Worm (Caenorhabditis elegans): ENCODE measurements around the gene F15D4.5.

DNA sequence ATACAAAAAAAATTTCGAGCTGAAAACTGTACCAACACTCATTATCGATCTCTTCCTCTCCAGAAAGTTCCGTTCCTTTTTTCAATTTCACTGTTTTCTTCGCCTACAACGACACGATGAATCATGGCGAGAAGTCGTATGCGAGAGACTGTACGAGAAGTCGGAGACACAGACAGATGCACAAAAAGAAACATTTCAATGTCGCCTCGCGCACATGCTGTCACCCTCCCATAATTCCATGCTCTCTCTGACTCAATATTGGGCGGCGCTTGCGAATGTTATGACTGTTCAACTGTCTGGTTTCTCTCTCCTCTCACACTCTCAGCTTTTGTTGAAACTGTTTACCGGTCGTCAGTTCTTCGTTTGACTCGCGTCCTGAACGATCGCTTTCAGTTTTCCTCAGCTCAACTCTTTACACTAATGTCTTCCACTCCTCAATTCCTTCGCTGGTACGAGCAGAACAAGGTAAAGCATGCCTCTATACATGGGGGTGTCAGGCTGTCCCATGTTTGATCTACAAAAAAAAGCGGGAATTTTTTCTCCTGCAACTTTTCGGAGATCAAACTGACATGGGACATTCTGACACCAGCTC is 48.4 kb upstream of the F15D4.5 start:
- no peak for TF ChIP-seq ztf-23 (GFP tag; IDR thresholded peaks at IDR 0.05)
- TF ChIP-seq med-1 (GFP tag; optimal IDR thresholded peaks at IDR 0.05; ENCODE audit: insufficient read depth): no peak
- no peak for TF ChIP-seq ztf-29 (GFP tag; IDR thresholded peaks at IDR 0.05)
- no peak for TF ChIP-seq ref-1 (GFP tag; conservative IDR thresholded peaks at IDR 0.05)

All from whole organism, midembryonic.